Worm (Caenorhabditis elegans): ENCODE data around the gene rsa-2.
A peak's percentile ranks its signal among the peaks of the same experiment; 100 is the strongest.

- TF ChIP-seq zip-5 (tag; optimal IDR thresholded peaks at IDR 0.05) (no peak), dve-1 (tag; optimal IDR thresholded peaks at IDR 0.05) (peak; percentile 80), ceh-6 (GFP tag; optimal IDR thresholded peaks at IDR 0.05) (no peak), ceh-9 (tag; optimal IDR thresholded peaks at IDR 0.05) (no peak)
These were observed 3.4 kb downstream of the rsa-2 start for ce11 chrIII:11066691-11067090.

Measured in whole organism, late embryonic.